Worm (Caenorhabditis elegans): ENCODE measurements around the gene srd-39.

The srd-39 gene

DNA sequence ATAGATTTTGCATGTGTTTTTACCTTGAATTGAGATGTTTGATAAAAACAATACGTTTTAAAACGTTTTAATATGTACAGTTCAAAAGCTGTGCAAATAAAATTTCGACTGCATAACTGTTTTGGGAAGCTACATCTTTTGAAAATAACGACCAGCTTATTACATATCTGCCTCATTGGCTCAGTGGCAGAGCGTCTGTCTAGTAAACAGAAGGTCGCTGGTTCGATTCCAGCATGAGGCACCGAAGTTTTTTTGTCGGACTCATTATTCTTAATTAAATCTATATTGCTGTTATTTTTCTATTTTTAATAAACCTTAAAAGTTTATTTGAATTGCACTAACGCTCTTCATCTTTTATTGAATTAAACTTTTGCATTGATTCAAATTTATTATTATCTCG is 7.4 kb downstream of the srd-39 start (continued):
- TF ChIP-seq rec-8 (tag; optimal IDR thresholded peaks at IDR 0.05) (peak in 1 of 2 experiments; percentile 32), sea-2 (GFP tag; IDR thresholded peaks at IDR 0.05) (no peak), tlf-1 (GFP tag; optimal IDR thresholded peaks at IDR 0.05) (no peak), sdz-38 (tag; optimal IDR thresholded peaks at IDR 0.05) (no peak), T26A5.8 (tag; optimal IDR thresholded peaks at IDR 0.05) (no peak), nfya-2 (GFP tag; IDR thresholded peaks at IDR 0.05) (no peak), unc-130 (GFP tag; optimal IDR thresholded peaks at IDR 0.05) (no peak), Y67H2A.10 (GFP tag; conservative IDR thresholded peaks at IDR 0.05) (no peak), aptf-3 (GFP tag; IDR thresholded peaks at IDR 0.05) (no peak), B0336.3 (GFP tag; IDR thresholded peaks at IDR 0.05) (no peak), Y53G8AR.9 (GFP tag; conservative IDR thresholded peaks at IDR 0.05) (no peak), ztf-28 (GFP tag; IDR thresholded peaks at IDR 0.05) (no peak), unc-62 (GFP tag; optimal IDR thresholded peaks at IDR 0.05) (no peak), hrde-1 (tag; optimal IDR thresholded peaks at IDR 0.05; ENCODE audit: borderline replicate concordance) (no peak), egrh-3 (GFP tag; IDR thresholded peaks at IDR 0.05) (no peak), dox-1 (GFP tag; IDR thresholded peaks at IDR 0.05) (no peak), somi-1 (GFP tag; optimal IDR thresholded peaks at IDR 0.05) (no peak), B0261.1 (tag; optimal IDR thresholded peaks at IDR 0.05) (peak; percentile 68), lsy-27 (tag; optimal IDR thresholded peaks at IDR 0.05; ENCODE audit: borderline replicate concordance, insufficient read depth) (no peak), rpc-1 (optimal IDR thresholded peaks at IDR 0.05) (peak; percentile 79), rpc-1 (tag; optimal IDR thresholded peaks at IDR 0.05) (peak; percentile 94), snpc-1.1 (tag; optimal IDR thresholded peaks at IDR 0.05; ENCODE audit: insufficient read depth) (peak; percentile 29), egl-18 (GFP tag; IDR thresholded peaks at IDR 0.05) (no peak), lin-35 (GFP tag; optimal IDR thresholded peaks at IDR 0.05) (no peak), lin-54 (GFP tag; optimal IDR thresholded peaks at IDR 0.05) (no peak), pbrm-1 (GFP tag; IDR thresholded peaks at IDR 0.05) (peak; percentile 31; the same call in 1 of the 2 replicates), hlh-26 (GFP tag; conservative IDR thresholded peaks at IDR 0.05) (no peak), F39B2.1 (GFP tag; IDR thresholded peaks at IDR 0.05) (no peak), B0035.1 (tag; optimal IDR thresholded peaks at IDR 0.05) (no peak), hlh-12 (tag; optimal IDR thresholded peaks at IDR 0.05) (no peak), him-1 (tag; optimal IDR thresholded peaks at IDR 0.05) (peak; percentile 40), nhr-90 (tag; optimal IDR thresholded peaks at IDR 0.05) (no peak), B0019.2 (GFP tag; conservative IDR thresholded peaks at IDR 0.05) (no peak), ceh-40 (GFP tag; IDR thresholded peaks at IDR 0.05) (no peak), F52B5.7 (tag; optimal IDR thresholded peaks at IDR 0.05) (no peak), madf-3 (GFP tag; IDR thresholded peaks at IDR 0.05) (no peak), F55B11.4 (tag; optimal IDR thresholded peaks at IDR 0.05; ENCODE audit: borderline replicate concordance, insufficient read depth) (no peak), die-1 (tag; optimal IDR thresholded peaks at IDR 0.05) (peak; percentile 75), ekl-4 (GFP tag; IDR thresholded peaks at IDR 0.05) (no peak), mes-4 (tag; optimal IDR thresholded peaks at IDR 0.05) (peak; percentile 51), ama-1 (optimal IDR thresholded peaks at IDR 0.05) (no peak), ama-1 (GFP tag; optimal IDR thresholded peaks at IDR 0.05) (no peak), ztf-26 (tag; optimal IDR thresholded peaks at IDR 0.05) (no peak), ccch-3 (GFP tag; optimal IDR thresholded peaks at IDR 0.05) (no peak), madf-10 (tag; optimal IDR thresholded peaks at IDR 0.05) (no peak), attf-5 (GFP tag; optimal IDR thresholded peaks at IDR 0.05) (no peak), lin-26 (GFP tag; IDR thresholded peaks at IDR 0.05) (peak; percentile 81), C06A6.2 (GFP tag; conservative IDR thresholded peaks at IDR 0.05) (no peak), lir-1 (GFP tag; conservative IDR thresholded peaks at IDR 0.05) (no peak), ceh-58 (GFP tag; IDR thresholded peaks at IDR 0.05) (no peak), xnd-1 (tag; optimal IDR thresholded peaks at IDR 0.05) (no peak)
